Worm (Caenorhabditis elegans) whole organism, midembryonic: ENCODE results near the gene C08E8.2.

Experiments used
- T22C8.4 ChIP-seq: fragments of 200-800 bp; sonication (Bioruptor generic); IDR thresholded peaks from 2 replicates; pipeline ENCODE4 v1.3.6; 2022; ENCODE audit warnings: missing genetic modification characterization, missing compliant biosample characterization
- cog-1 ChIP-seq: sonication (generic microtip); optimal IDR thresholded peaks from 2 replicates; lab custom pipeline; 2016; ENCODE audit warnings: missing genetic modification characterization, missing compliant biosample characterization
- flt-1 ChIP-seq: fragments of 200-800 bp; sonication (Bioruptor generic); IDR thresholded peaks from 2 replicates; pipeline ENCODE4 v1.3.6; 2022; ENCODE audit warnings: missing genetic modification characterization, missing compliant biosample characterization
- klf-2 ChIP-seq: fragments of 200-800 bp; sonication (Bioruptor generic); conservative IDR thresholded peaks from 2 replicates; pipeline ENCODE4 v1.3.6; 2022; ENCODE audit warnings: missing genetic modification reagents, missing genetic modification characterization, missing compliant biosample characterization
- med-1 ChIP-seq: sonication (generic microtip); optimal IDR thresholded peaks from 2 replicates; lab custom pipeline; 2017; ENCODE audit warnings: missing genetic modification characterization, mild to moderate bottlenecking, missing compliant biosample characterization, antibody characterized with exemption, missing genetic modification reagents; ENCODE audit not compliant: insufficient read depth
- tab-1 ChIP-seq: fragments of 200-800 bp; sonication (Bioruptor generic); IDR thresholded peaks from 2 replicates; pipeline ENCODE4 v1.3.6; 2022; ENCODE audit warnings: missing genetic modification characterization, missing compliant biosample characterization
- ztf-23 ChIP-seq: fragments of 200-800 bp; sonication (Bioruptor generic); IDR thresholded peaks from 2 replicates; pipeline ENCODE4 v1.3.6; 2022; ENCODE audit warnings: missing genetic modification reagents, missing genetic modification characterization, missing compliant biosample characterization
- ztf-29 ChIP-seq: fragments of 200-800 bp; sonication (Bioruptor generic); IDR thresholded peaks from 2 replicates; pipeline ENCODE4 v1.3.6; 2022; ENCODE audit warnings: missing genetic modification reagents, missing genetic modification characterization, missing compliant biosample characterization

DNA sequence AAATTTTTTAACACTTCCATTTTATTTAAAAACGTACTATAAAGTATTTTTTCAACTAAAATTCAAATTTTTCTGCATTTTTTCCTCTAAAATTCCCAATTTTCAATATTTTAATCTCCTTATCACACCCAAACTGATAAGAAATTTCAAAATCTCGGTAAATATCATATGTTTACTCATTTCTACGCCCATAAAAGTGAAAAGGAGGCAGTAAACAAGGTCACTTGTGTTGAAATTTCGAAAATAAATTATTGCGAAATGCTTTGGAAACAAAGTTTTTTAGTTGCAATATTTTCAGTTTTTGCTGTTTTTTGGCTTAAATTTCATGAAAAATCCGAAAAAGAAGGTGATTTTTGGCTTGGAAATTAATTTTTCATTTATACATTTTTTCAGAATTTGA, 15.9 kb upstream of the C08E8.2 start, which contains the start of gene C08E8.4:
- TF ChIP-seq flt-1 (GFP tag; lab: Robert Waterston, UW), result no peak
- no peak for TF ChIP-seq T22C8.4
- TF ChIP-seq klf-2 (GFP tag; lab: Robert Waterston, UW), result no peak
- TF ChIP-seq cog-1 (tag; lab: Kevin White, UChicago), result no peak
- no peak for TF ChIP-seq ztf-23
- no peak for TF ChIP-seq ztf-29
- TF ChIP-seq tab-1 (GFP tag; lab: Robert Waterston, UW), result no peak
- TF ChIP-seq med-1, result no peak
